Worm (Caenorhabditis elegans) whole organism, young adult: ENCODE data around the gene Y48C3A.5.

Source experiments
- dox-1 ChIP-seq: fragments of 200-800 bp; sonication (Bioruptor generic); IDR thresholded peaks from 2 replicates; pipeline ENCODE4 v1.3.6; 2022; ENCODE audit warnings: missing genetic modification reagents, missing genetic modification characterization, missing compliant biosample characterization
- nfya-2 ChIP-seq: fragments of 200-800 bp; sonication (Bioruptor generic); IDR thresholded peaks from 2 replicates; pipeline ENCODE4 v1.3.6; 2022; ENCODE audit warnings: missing genetic modification reagents, missing genetic modification characterization, missing compliant biosample characterization
- nhr-90 ChIP-seq: sonication (generic microtip); optimal IDR thresholded peaks from 2 replicates; lab custom pipeline; 2016; ENCODE audit warnings: missing genotype, mild to moderate bottlenecking, missing genetic modification characterization, missing compliant biosample characterization
- unc-130 ChIP-seq: sonication (generic microtip); optimal IDR thresholded peaks from 2 replicates; lab custom pipeline; 2016; ENCODE audit warnings: missing genetic modification reagents, missing genetic modification characterization, missing compliant biosample characterization
- unc-62 ChIP-seq: fragments of 150-350 bp; optimal IDR thresholded peaks from 2 replicates; lab custom pipeline; 2014; ENCODE audit warnings: missing biosample characterization, missing genetic modification reagents, missing genetic modification characterization

ce11 chrII:13278716-13279115 is 7.8 kb downstream of the Y48C3A.5 start:
- TF ChIP-seq nhr-90 (tag; lab: Kevin White, UChicago) (no peak), dox-1 (no peak), nfya-2 (GFP tag; lab: Robert Waterston, UW) (no peak), unc-130 (GFP tag; lab: Kevin White, UChicago) (no peak), unc-62 (GFP tag; lab: Kevin White, UChicago) (no peak)
